Worm (Caenorhabditis elegans): ENCODE data around the gene dct-19.

dct-19 gene

ce11 chrIV:12969141-12969540 lies 26.4 kb downstream of the dct-19 start, which contains the start of gene F55G11.2:
TSS of gene F55G11.2 (minus strand) at chrIV:12969289.
- TF ChIP-seq nhr-80 (tag; optimal IDR thresholded peaks at IDR 0.05) (peak; percentile 55), T07F8.4 (tag; optimal IDR thresholded peaks at IDR 0.05) (no peak), tbp1 (GFP tag; optimal IDR thresholded peaks at IDR 0.05) (no peak)

DNA sequence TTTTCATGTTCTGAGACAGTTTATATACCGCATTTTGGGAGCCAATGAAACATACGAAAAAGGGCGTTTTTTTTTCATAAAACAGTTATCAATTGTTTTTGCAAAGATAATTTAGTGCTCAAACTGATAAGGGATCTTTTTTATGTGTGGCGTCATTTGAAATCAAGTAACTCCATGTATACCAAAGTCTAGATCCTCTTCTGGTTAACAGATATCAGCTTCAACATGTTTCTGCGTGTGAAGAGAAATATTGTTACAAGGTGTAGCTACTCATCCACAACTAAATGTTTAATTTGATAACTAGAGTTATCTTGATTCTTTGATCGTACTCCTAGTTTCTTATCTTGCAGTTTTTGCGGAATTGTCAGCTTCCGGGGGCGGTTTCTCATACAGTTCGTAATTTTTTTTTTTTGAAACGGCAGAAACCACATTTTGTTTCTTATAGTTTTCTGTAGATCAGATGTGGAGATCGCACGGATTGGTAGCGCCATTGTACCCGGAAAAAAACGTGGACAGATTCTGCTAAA lies 29.3 kb downstream of the dct-19 start:
- TF ChIP-seq B0035.1 (tag; optimal IDR thresholded peaks at IDR 0.05) (no peak), pha-4 (tag; optimal IDR thresholded peaks at IDR 0.05) (no peak), nhr-80 (tag; optimal IDR thresholded peaks at IDR 0.05) (peak; percentile 59)

- TF ChIP-seq C17E4.6 (GFP tag; IDR thresholded peaks at IDR 0.05) (no peak), dpff-1 (tag; optimal IDR thresholded peaks at IDR 0.05) (no peak), ZK185.1 (tag; optimal IDR thresholded peaks at IDR 0.05; ENCODE audit: poor library complexity, severe bottlenecking) (no peak), snpc-4 (GFP tag; optimal IDR thresholded peaks at IDR 0.05) (no peak), snpc-4 (tag; optimal IDR thresholded peaks at IDR 0.05) (no peak), ceh-79 (tag; optimal IDR thresholded peaks at IDR 0.05) (no peak), tlf-1 (GFP tag; optimal IDR thresholded peaks at IDR 0.05) (no peak), T26A5.8 (tag; optimal IDR thresholded peaks at IDR 0.05) (no peak), mel-28 (tag; optimal IDR thresholded peaks at IDR 0.05; ENCODE audit: borderline replicate concordance) (no peak), chd-7 (tag; optimal IDR thresholded peaks at IDR 0.05) (no peak), K12H6.12 (tag; optimal IDR thresholded peaks at IDR 0.05) (no peak), B0336.3 (GFP tag; IDR thresholded peaks at IDR 0.05) (no peak), lsy-27 (tag; optimal IDR thresholded peaks at IDR 0.05; ENCODE audit: borderline replicate concordance, insufficient read depth) (no peak)
These were observed 30.0 kb downstream of the dct-19 start for ce11 chrIV:12972780-12973179.

DNA sequence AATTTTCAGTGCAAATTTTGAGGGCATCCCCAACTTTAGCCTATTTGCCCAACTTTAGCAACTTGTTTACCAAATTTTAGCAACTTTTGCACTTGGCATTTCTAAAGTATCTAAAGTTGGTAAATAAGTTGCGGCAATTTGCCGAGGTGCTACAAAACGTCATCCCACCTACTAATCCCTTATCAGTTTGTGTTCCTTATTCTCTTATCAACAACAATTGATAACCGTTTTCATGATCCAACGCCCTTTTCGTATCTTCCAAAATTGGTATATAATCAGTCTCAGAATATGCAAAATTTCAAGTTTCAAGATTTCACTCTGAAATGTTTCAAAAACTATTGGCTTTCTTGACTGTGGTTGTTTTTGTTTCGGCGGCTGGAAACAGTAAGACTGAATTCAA lies 30.6 kb downstream of the dct-19 start, which contains the start of gene F55G11.4:
Gene F55G11.4, plus strand, starts transcription at position 289 of the 400 bp plus-strand sequence.
- TF ChIP-seq somi-1 (GFP tag; optimal IDR thresholded peaks at IDR 0.05) (no peak), Y67H2A.10 (GFP tag; conservative IDR thresholded peaks at IDR 0.05) (no peak), mes-4 (tag; optimal IDR thresholded peaks at IDR 0.05) (no peak), hsf-1 (GFP tag; IDR thresholded peaks at IDR 0.05) (no peak), let-607 (tag; optimal IDR thresholded peaks at IDR 0.05) (no peak), ceh-58 (GFP tag; IDR thresholded peaks at IDR 0.05) (no peak), ccch-3 (GFP tag; optimal IDR thresholded peaks at IDR 0.05) (no peak), nhr-179 (tag; optimal IDR thresholded peaks at IDR 0.05) (no peak)

DNA sequence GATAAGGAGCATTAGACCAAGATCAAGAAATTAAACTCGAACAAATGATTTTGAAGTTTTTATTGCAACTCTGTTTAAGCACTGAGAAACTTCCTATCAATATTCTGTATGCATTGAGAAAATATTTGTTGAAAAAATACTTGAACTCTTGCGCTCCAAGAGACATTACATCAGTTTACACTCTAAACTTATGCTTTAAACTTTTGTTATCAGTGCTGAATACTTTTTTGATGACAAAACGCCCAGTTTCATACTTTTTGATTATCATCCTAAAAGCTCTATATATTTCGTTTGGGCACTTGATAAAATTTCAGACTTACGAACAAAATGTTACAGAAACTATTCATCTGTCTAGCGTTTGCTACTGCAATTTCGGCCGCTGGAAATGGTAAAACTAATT lies 33.2 kb downstream of the dct-19 start, which contains the start of gene dod-17:
Gene dod-17, plus strand, starts transcription at position 323 of the 400 bp plus-strand sequence.
- TF ChIP-seq tbp1 (GFP tag; optimal IDR thresholded peaks at IDR 0.05): no peak
- no peak for TF ChIP-seq ama-1 (optimal IDR thresholded peaks at IDR 0.05)
- no peak for TF ChIP-seq ama-1 (GFP tag; optimal IDR thresholded peaks at IDR 0.05)
- no peak for TF ChIP-seq ccch-3 (GFP tag; optimal IDR thresholded peaks at IDR 0.05)
- TF ChIP-seq Y53G8AR.9 (GFP tag; conservative IDR thresholded peaks at IDR 0.05): no peak
- no peak for TF ChIP-seq sea-2 (GFP tag; IDR thresholded peaks at IDR 0.05)
- no peak for TF ChIP-seq ceh-27 (GFP tag; optimal IDR thresholded peaks at IDR 0.05)
- no peak for TF ChIP-seq lag-1 (GFP tag; IDR thresholded peaks at IDR 0.05)
- no peak for TF ChIP-seq Y79H2A.3 (GFP tag; conservative IDR thresholded peaks at IDR 0.05)
- no peak for TF ChIP-seq zim-3 (tag; optimal IDR thresholded peaks at IDR 0.05)
- TF ChIP-seq C17E4.6 (GFP tag; IDR thresholded peaks at IDR 0.05): no peak
- no peak for TF ChIP-seq cebp-2 (GFP tag; IDR thresholded peaks at IDR 0.05)
- TF ChIP-seq pbrm-1 (GFP tag; IDR thresholded peaks at IDR 0.05): no peak
- no peak for TF ChIP-seq F57C9.4 (tag; optimal IDR thresholded peaks at IDR 0.05)

Data from whole organism, young adult.